Worm (Caenorhabditis elegans) whole organism, L3 larva: ENCODE data around the gene ptr-19.

Source experiments
- R02D3.7 ChIP-seq: fragments of 150-350 bp; optimal IDR thresholded peaks from 2 replicates; lab custom pipeline; 2014; ENCODE audit warnings: missing biosample characterization, missing genetic modification characterization
- ZK546.5 ChIP-seq: sonication (generic microtip); optimal IDR thresholded peaks from 2 replicates; lab custom pipeline; 2017; ENCODE audit warnings: missing biosample characterization, missing genetic modification characterization
- aly-2 ChIP-seq: fragments of 150-350 bp; optimal IDR thresholded peaks from 2 replicates; lab custom pipeline; 2014; ENCODE audit warnings: missing biosample characterization, missing genetic modification characterization
- ama-1 ChIP-seq: fragments of 150-350 bp; optimal IDR thresholded peaks from 2 replicates; lab custom pipeline; 2018
- ceh-16 ChIP-seq: sonication (generic microtip); optimal IDR thresholded peaks from 2 replicates; lab custom pipeline; 2017; ENCODE audit warnings: missing biosample characterization, missing genetic modification characterization
- ceh-9 ChIP-seq: sonication (generic microtip); optimal IDR thresholded peaks from 2 replicates; lab custom pipeline; 2018; ENCODE audit warnings: missing biosample characterization, missing genetic modification characterization
- egl-27 ChIP-seq: sonication (generic microtip); optimal IDR thresholded peaks from 4 replicates; lab custom pipeline; 2017; ENCODE audit warnings: missing biosample characterization, missing genetic modification reagents, missing genetic modification characterization
- egl-5 ChIP-seq: fragments of 150-350 bp; optimal IDR thresholded peaks from 2 replicates; lab custom pipeline; 2017; ENCODE audit warnings: missing biosample characterization, missing genetic modification reagents, missing genetic modification characterization, inconsistent platforms
- elt-1 ChIP-seq: fragments of 150-350 bp; optimal IDR thresholded peaks from 2 replicates; lab custom pipeline; 2014; ENCODE audit warnings: missing biosample characterization, missing genetic modification characterization
- elt-2 ChIP-seq: sonication (generic microtip); optimal IDR thresholded peaks from 2 replicates; lab custom pipeline; 2016; ENCODE audit warnings: missing genetic modification reagents, mild to moderate bottlenecking, missing genetic modification characterization, missing compliant biosample characterization
- eor-1 ChIP-seq, 2 experiments: fragments of 150-350 bp; optimal IDR thresholded peaks; 2 replicates each; lab custom pipeline; 2014 to 2018; ENCODE audit warnings: missing biosample characterization in 2 of 2, missing genetic modification characterization in 2 of 2
- fkh-10 ChIP-seq: sonication (generic microtip); optimal IDR thresholded peaks from 2 replicates; lab custom pipeline; 2017; ENCODE audit warnings: missing biosample characterization, missing genetic modification reagents, missing genetic modification characterization
- fkh-2 ChIP-seq: fragments of 150-350 bp; optimal IDR thresholded peaks from 2 replicates; lab custom pipeline; 2014; ENCODE audit warnings: missing biosample characterization, missing genetic modification reagents, missing genetic modification characterization
- fos-1 ChIP-seq: fragments of 150-350 bp; optimal IDR thresholded peaks from 2 replicates; lab custom pipeline; 2014; ENCODE audit warnings: missing biosample characterization, missing genetic modification characterization
- hmg-11 ChIP-seq: sonication (generic microtip); optimal IDR thresholded peaks from 2 replicates; lab custom pipeline; 2016; ENCODE audit warnings: missing genetic modification characterization, missing compliant biosample characterization
- jun-1 ChIP-seq: fragments of 150-350 bp; optimal IDR thresholded peaks from 2 replicates; lab custom pipeline; 2014; ENCODE audit warnings: missing biosample characterization, missing genetic modification reagents, missing genetic modification characterization
- lsy-12 ChIP-seq: sonication (generic microtip); optimal IDR thresholded peaks from 2 replicates; lab custom pipeline; 2016; ENCODE audit warnings: mild to moderate bottlenecking, missing genetic modification characterization, missing compliant biosample characterization
- mdl-1 ChIP-seq: fragments of 150-350 bp; optimal IDR thresholded peaks from 2 replicates; lab custom pipeline; 2014; ENCODE audit warnings: missing biosample characterization, missing genetic modification characterization
- mml-1 ChIP-seq: fragments of 150-350 bp; sonication (generic microtip); optimal IDR thresholded peaks from 3 replicates; lab custom pipeline; 2014; ENCODE audit warnings: missing biosample characterization, missing genetic modification characterization
- nfya-1 ChIP-seq: sonication (generic microtip); optimal IDR thresholded peaks from 2 replicates; lab custom pipeline; 2017; ENCODE audit warnings: missing genetic modification characterization, mild to moderate bottlenecking, missing compliant biosample characterization, antibody characterized with exemption, moderate library complexity; ENCODE audit not compliant: insufficient read depth
- nhr-11 ChIP-seq: fragments of 150-350 bp; optimal IDR thresholded peaks from 2 replicates; lab custom pipeline; 2014; ENCODE audit warnings: missing biosample characterization, missing genetic modification characterization
- nhr-12 ChIP-seq: fragments of 150-350 bp; optimal IDR thresholded peaks from 2 replicates; lab custom pipeline; 2014; ENCODE audit warnings: missing biosample characterization, missing genetic modification characterization
- nhr-23 ChIP-seq: fragments of 150-350 bp; optimal IDR thresholded peaks from 2 replicates; lab custom pipeline; 2014; ENCODE audit warnings: missing biosample characterization, missing genetic modification reagents, missing genetic modification characterization
- nhr-237 ChIP-seq: fragments of 150-350 bp; optimal IDR thresholded peaks from 2 replicates; lab custom pipeline; 2014; ENCODE audit warnings: missing biosample characterization, missing genetic modification characterization
- nhr-25 ChIP-seq: sonication (generic microtip); optimal IDR thresholded peaks from 2 replicates; lab custom pipeline; 2017; ENCODE audit warnings: missing biosample characterization, missing genetic modification characterization
- nhr-43 ChIP-seq: sonication (generic microtip); optimal IDR thresholded peaks from 2 replicates; lab custom pipeline; 2016; ENCODE audit warnings: mild to moderate bottlenecking, missing genetic modification characterization, missing compliant biosample characterization; ENCODE audit not compliant: poor library complexity, severe bottlenecking
- nhr-77 ChIP-seq: fragments of 150-350 bp; optimal IDR thresholded peaks from 2 replicates; lab custom pipeline; 2014; ENCODE audit warnings: missing biosample characterization, missing genetic modification characterization
- pha-4 ChIP-seq: fragments of 150-350 bp; optimal IDR thresholded peaks from 2 replicates; lab custom pipeline; 2014; ENCODE audit warnings: missing biosample characterization, missing genetic modification reagents, missing genetic modification characterization
- sea-2 ChIP-seq: fragments of 150-350 bp; sonication (generic microtip); optimal IDR thresholded peaks from 4 replicates; lab custom pipeline; 2014; ENCODE audit warnings: missing biosample characterization, missing genetic modification reagents, missing genetic modification characterization
- skn-1 ChIP-seq: fragments of 150-350 bp; optimal IDR thresholded peaks from 2 replicates; lab custom pipeline; 2014; ENCODE audit warnings: missing biosample characterization, missing genetic modification characterization
- snpc-4 ChIP-seq: fragments of 150-350 bp; optimal IDR thresholded peaks from 2 replicates; lab custom pipeline; 2014; ENCODE audit warnings: missing biosample characterization, missing genetic modification characterization
- ztf-11 ChIP-seq: fragments of 150-350 bp; optimal IDR thresholded peaks from 2 replicates; lab custom pipeline; 2014; ENCODE audit warnings: missing biosample characterization, missing genetic modification characterization
- ztf-4 ChIP-seq: fragments of 150-350 bp; optimal IDR thresholded peaks from 2 replicates; lab custom pipeline; 2014; ENCODE audit warnings: missing biosample characterization, missing genetic modification characterization

Gene ptr-19

ce11 chrIII:10781553-10781952 is at the start of gene ptr-19:
ptr-19 (plus strand) TSS chrIII:10781853.
- TF ChIP-seq lsy-12 (tag; lab: Kevin White, UChicago) (no peak), nhr-25 (no peak), ceh-16 (tag; lab: Kevin White, UChicago) (no peak), skn-1 (tag; lab: Kevin White, UChicago) (no peak)

ce11 chrIII:10733300-10733699 is 48.4 kb upstream of the ptr-19 start:
- TF ChIP-seq nhr-25, result no peak

- TF ChIP-seq aly-2 (tag; lab: Kevin White, UChicago) (no peak), ztf-4 (no peak), nfya-1 (tag; lab: Kevin White, UChicago) (peak; percentile 89), sea-2 (GFP tag; lab: Kevin White, UChicago) (no peak), pha-4 (tag; lab: Kevin White, UChicago) (peak; percentile 94)
These were observed 47.0 kb upstream of the ptr-19 start for ce11 chrIII:10734511-10735233.

- TF ChIP-seq sea-2 (GFP tag; lab: Kevin White, UChicago), result no peak
- no peak for TF ChIP-seq elt-2
- TF ChIP-seq fkh-2 (tag; lab: Kevin White, UChicago), result no peak
- TF ChIP-seq ama-1 (lab: Kevin White, UChicago), result peak; percentile 8
- TF ChIP-seq nhr-23 (tag; lab: Kevin White, UChicago), result peak; percentile 67
- no peak for TF ChIP-seq elt-1 (tag; lab: Kevin White, UChicago)
- TF ChIP-seq nhr-25, result peak; percentile 45
- TF ChIP-seq nhr-43 (tag; lab: Kevin White, UChicago), result peak; percentile 30
- no peak for TF ChIP-seq aly-2 (tag; lab: Kevin White, UChicago)
- TF ChIP-seq hmg-11 (tag; lab: Kevin White, UChicago), result peak; percentile 23
These were observed 45.2 kb upstream of the ptr-19 start for ce11 chrIII:10736322-10736985.

- TF ChIP-seq ceh-9 (no peak), elt-1 (tag; lab: Kevin White, UChicago) (no peak), lsy-12 (tag; lab: Kevin White, UChicago) (no peak), snpc-4 (tag; lab: Kevin White, UChicago) (no peak), nhr-77 (tag; lab: Kevin White, UChicago) (no peak), nhr-237 (tag; lab: Kevin White, UChicago) (no peak), R02D3.7 (tag; lab: Kevin White, UChicago) (no peak), ama-1 (lab: Kevin White, UChicago) (no peak), ztf-11 (tag; lab: Kevin White, UChicago) (no peak), eor-1 (tag; optimal IDR thresholded peaks at IDR 0.05; lab: Kevin White, UChicago) (no peak), nhr-12 (tag; lab: Kevin White, UChicago) (no peak), ZK546.5 (tag; lab: Kevin White, UChicago) (no peak), nhr-43 (tag; lab: Kevin White, UChicago) (no peak), hmg-11 (tag; lab: Kevin White, UChicago) (no peak), egl-5 (tag; lab: Kevin White, UChicago) (no peak)
These were observed 43.6 kb upstream of the ptr-19 start for ce11 chrIII:10738081-10738480.

- TF ChIP-seq lsy-12 (tag; lab: Kevin White, UChicago) (no peak), skn-1 (tag; lab: Kevin White, UChicago) (no peak), nhr-11 (tag; lab: Kevin White, UChicago) (no peak), ztf-4 (no peak), hmg-11 (tag; lab: Kevin White, UChicago) (no peak), egl-27 (tag; lab: Kevin White, UChicago) (no peak), mdl-1 (no peak), mml-1 (tag; lab: Kevin White, UChicago) (no peak), sea-2 (GFP tag; lab: Kevin White, UChicago) (no peak), aly-2 (tag; lab: Kevin White, UChicago) (no peak), pha-4 (tag; lab: Kevin White, UChicago) (no peak), nhr-23 (tag; lab: Kevin White, UChicago) (no peak), ama-1 (lab: Kevin White, UChicago) (no peak), fkh-10 (no peak), nhr-25 (no peak), nhr-43 (tag; lab: Kevin White, UChicago) (no peak), snpc-4 (tag; lab: Kevin White, UChicago) (no peak), fos-1 (tag; lab: Kevin White, UChicago) (no peak), jun-1 (tag; lab: Kevin White, UChicago) (no peak)
- TF ChIP-seq, all 47 proteins: peak for 0
These were observed 42.2 kb upstream of the ptr-19 start, which contains the start of gene smap-1 for ce11 chrIII:10739455-10739854. smap-1 (minus strand) TSS chrIII:10739792.
